Worm (Caenorhabditis elegans) whole organism, late embryonic: ENCODE data around the gene ZK856.6.

ENCODE experiments used
- Y22D7AL.16 ChIP-seq: sonication (generic microtip); optimal IDR thresholded peaks from 2 replicates; lab custom pipeline; 2016; ENCODE audit warnings: missing genetic modification characterization, missing compliant biosample characterization
- ahr-1 ChIP-seq: sonication (generic microtip); optimal IDR thresholded peaks from 2 replicates; lab custom pipeline; 2016; ENCODE audit warnings: missing genetic modification characterization, missing compliant biosample characterization
- ceh-19 ChIP-seq: fragments of 200-800 bp; sonication (Bioruptor generic); optimal IDR thresholded peaks from 2 replicates; lab custom pipeline; 2018; ENCODE audit warnings: mild to moderate bottlenecking, missing genetic modification characterization, missing compliant biosample characterization
- ceh-48 ChIP-seq: sonication (generic microtip); optimal IDR thresholded peaks from 2 replicates; lab custom pipeline; 2016; ENCODE audit warnings: missing genetic modification characterization, inconsistent platforms, missing compliant biosample characterization
- dmd-4 ChIP-seq: sonication (generic microtip); optimal IDR thresholded peaks from 2 replicates; lab custom pipeline; 2016; ENCODE audit warnings: borderline replicate concordance, missing genetic modification characterization, missing compliant biosample characterization
- dve-1 ChIP-seq: sonication (generic microtip); optimal IDR thresholded peaks from 2 replicates; lab custom pipeline; 2017; ENCODE audit warnings: antibody characterized with exemption, mild to moderate bottlenecking, missing genetic modification characterization, missing compliant biosample characterization
- ets-4 ChIP-seq: sonication (generic microtip); optimal IDR thresholded peaks from 2 replicates; lab custom pipeline; 2016; ENCODE audit warnings: missing genetic modification characterization, missing compliant biosample characterization
- fkh-6 ChIP-seq: sonication (generic microtip); optimal IDR thresholded peaks from 2 replicates; lab custom pipeline; 2016; ENCODE audit warnings: missing genetic modification characterization, missing compliant biosample characterization
- hlh-30 ChIP-seq: sonication (generic microtip); optimal IDR thresholded peaks from 2 replicates; lab custom pipeline; 2017; ENCODE audit warnings: antibody characterized with exemption, missing genetic modification characterization, missing compliant biosample characterization; ENCODE audit not compliant: insufficient read depth
- lin-11 ChIP-seq: fragments of 200-800 bp; sonication (Bioruptor generic); optimal IDR thresholded peaks from 2 replicates; lab custom pipeline; 2018; ENCODE audit warnings: mild to moderate bottlenecking, missing genetic modification characterization, missing compliant biosample characterization
- nhr-11 ChIP-seq: fragments of 150-350 bp; optimal IDR thresholded peaks from 2 replicates; lab custom pipeline; 2014; ENCODE audit warnings: missing biosample characterization, missing genetic modification characterization
- tbx-2 ChIP-seq: sonication (generic microtip); optimal IDR thresholded peaks from 2 replicates; lab custom pipeline; 2016; ENCODE audit warnings: missing genetic modification characterization, missing compliant biosample characterization

DNA sequence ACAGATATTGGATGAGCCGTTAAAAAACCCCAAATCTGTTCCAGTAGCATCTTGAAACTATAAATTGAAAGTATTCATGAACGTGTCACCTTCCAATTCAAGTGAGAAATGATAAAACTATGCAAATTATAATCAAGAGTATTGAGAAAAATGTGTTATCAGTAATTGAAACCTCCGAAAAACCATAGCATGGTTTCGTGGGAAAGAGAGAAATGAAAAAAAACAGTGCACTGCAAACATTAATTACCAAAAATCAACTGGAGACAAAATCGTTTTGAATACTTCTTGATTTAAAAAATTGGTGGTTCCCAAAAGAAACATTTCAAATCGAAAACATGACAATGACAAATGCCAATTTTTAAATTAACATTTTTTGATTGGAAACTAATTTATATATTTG lies 27.1 kb downstream of the ZK856.6 start, which contains the start of gene daf-36:
- no peak for TF ChIP-seq hlh-30 (tag; lab: Kevin White, UChicago)
- no peak for TF ChIP-seq ets-4
- no peak for TF ChIP-seq ceh-19 (GFP tag; lab: Kevin White, UChicago)
- TF ChIP-seq fkh-6 (tag; lab: Kevin White, UChicago) = no peak
- TF ChIP-seq lin-11 (tag; lab: Kevin White, UChicago) = no peak
- no peak for TF ChIP-seq dmd-4
- no peak for TF ChIP-seq dve-1 (tag; lab: Kevin White, UChicago)
- TF ChIP-seq ahr-1 (tag; lab: Kevin White, UChicago) = no peak
- TF ChIP-seq nhr-11 (tag; lab: Kevin White, UChicago) = no peak
- no peak for TF ChIP-seq ceh-48
- no peak for TF ChIP-seq tbx-2 (tag; lab: Kevin White, UChicago)
- TF ChIP-seq Y22D7AL.16 (tag; lab: Kevin White, UChicago) = no peak
